Fruit fly (Drosophila melanogaster) whole organism: Measurements from ENCODE around the gene RpS28b.

ENCODE experiments used
- CG8478 ChIP-seq: fragments of >200 bp; optimal IDR thresholded peaks from 2 replicates; lab custom pipeline; 2018; ENCODE audit warnings: inconsistent platforms
- Dll ChIP-seq: fragments of >200 bp; optimal IDR thresholded peaks from 2 replicates; lab custom pipeline; 2017
- EcR ChIP-seq, 2 experiments: fragments of >200 bp; optimal IDR thresholded peaks; 2 replicates each; lab custom pipeline; 2017; ENCODE audit warnings: missing biosample characterization in 2 of 2, missing genetic modification characterization in 2 of 2, missing genetic modification reagents in 2 of 2
- pan ChIP-seq: fragments of >200 bp; optimal IDR thresholded peaks from 2 replicates; lab custom pipeline; 2017
- psq ChIP-seq: fragments of >200 bp; optimal IDR thresholded peaks from 2 replicates; lab custom pipeline; 2017
- usp ChIP-seq: fragments of >200 bp; optimal IDR thresholded peaks from 2 replicates; lab custom pipeline; 2017; ENCODE audit warnings: missing biosample characterization, missing genetic modification characterization, mixed read lengths

Gene RpS28b

DNA sequence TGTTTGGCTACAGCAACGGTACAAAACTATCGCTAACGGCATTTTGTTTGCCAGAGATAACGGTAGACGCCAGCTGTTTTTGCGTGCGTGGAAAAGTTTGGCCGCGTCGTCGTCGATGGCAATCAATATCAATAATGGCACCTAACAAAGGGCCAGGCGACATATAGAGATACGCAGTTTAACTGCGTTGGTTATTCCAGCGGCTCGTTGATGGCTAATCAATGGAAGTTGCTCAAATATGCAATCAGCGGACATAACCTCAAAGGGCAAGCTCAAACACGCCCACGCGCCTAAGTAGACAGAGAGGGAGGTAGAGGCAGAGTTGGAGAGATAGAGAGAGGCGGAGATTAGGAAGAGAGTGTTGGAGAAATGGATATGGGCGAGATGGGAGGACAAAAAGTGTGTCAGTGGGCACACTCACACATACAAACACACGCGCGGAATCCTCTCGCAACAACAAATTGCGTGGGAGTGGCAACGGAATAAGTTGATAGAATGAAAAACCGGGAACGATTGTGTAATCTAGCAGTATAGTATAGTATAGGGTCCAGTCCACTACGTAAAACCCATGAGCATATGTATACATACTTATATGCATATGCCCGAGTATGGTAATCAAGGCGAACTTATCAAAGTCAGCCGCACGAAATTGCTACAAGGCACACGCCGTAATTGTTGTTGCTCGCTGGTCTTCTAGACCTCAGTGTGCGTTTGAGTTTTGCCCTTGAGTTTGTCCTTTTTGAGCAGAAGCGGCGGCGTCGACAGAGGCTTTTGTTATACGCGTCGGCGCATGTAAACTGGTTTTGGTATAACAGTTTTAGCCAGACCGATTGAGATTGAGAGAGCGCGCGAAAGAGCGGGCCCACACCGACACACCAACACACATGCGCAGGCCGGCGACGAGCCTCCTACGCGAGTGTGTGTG is 45.0 kb downstream of the RpS28b start:
- no peak for TF ChIP-seq pan (lab: Kevin White, UChicago)
- no peak for TF ChIP-seq psq (lab: Kevin White, UChicago)
- TF ChIP-seq EcR (GFP tag; optimal IDR thresholded peaks at IDR 0.05; lab: Kevin White, UChicago), result no peak
- no peak for TF ChIP-seq usp
- no peak for TF ChIP-seq Dll (lab: Kevin White, UChicago)
- TF ChIP-seq CG8478 (lab: Kevin White, UChicago), result no peak

DNA sequence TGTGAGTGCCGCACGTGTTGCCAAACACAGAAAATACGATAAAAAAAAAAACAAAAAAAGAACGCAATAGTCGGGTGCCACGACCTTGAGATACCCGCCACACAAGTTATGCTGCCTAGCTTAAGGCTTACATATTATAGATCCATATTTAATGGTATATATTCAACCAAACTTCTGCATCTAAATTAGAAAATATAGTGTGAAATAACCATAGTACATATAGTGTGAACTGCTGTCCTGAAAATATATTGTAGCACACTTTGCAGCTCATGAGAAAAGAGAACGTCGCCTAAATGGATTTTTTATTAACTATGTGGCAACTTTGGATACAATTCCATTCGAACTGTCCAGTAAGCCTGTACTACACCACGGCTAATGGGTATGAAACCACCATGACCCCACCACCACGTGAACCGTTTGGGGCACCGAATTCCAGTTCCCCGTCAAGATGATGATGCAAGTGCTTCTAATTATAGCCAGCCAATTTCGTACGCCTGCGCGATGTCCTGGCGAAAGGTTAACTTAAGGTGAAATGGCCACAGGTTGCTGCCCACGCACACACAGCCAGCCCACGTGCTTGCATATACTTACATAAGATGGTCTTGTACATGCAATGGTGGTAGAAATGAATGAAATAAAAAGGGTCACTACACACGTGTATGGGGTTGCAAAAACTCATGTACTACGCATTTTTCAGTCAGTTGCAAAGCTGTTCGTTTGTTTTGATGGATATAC is 45.8 kb downstream of the RpS28b start:
- TF ChIP-seq usp (no peak), pan (lab: Kevin White, UChicago) (peak; percentile 66), Dll (lab: Kevin White, UChicago) (no peak)

DNA sequence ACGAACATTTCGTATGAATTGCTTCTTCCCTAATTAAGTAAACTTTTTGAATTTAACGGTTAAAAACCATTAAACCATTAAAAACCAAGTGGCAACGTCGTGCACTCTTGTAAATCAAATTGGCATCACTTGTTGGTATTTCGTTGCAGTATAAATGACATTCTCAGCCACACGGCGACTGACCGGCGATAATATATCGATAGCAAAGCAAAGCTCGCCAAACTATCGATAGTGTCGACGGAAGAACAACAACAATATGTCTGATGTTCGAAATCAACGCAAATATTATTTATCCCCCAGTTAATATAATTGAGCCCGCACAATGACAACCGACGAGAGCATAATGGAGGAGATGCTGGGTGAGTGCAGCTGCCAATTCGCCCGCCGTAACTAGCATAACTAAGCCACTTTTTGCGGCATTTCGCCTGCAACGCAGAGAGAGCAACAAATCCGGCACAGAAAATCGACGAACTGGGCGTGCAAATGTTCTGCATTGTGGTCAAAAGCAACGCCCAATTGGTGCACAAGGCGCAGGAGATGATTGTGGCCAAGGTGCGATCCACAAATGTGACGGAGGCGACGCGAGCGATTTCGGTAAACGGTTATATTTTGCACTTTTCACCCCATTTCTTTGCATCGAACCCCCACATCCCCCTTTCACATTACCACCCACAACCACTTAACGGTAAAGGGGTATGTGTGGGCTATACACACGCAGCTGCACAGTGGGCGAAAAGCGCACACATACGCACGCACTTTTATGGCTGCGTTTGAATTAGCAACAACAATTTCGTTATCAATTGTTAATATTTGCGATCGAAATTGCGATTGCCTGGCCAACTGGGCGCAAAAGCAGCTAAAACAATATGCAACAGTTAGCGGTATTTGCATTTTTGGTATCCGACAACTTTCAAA is 46.7 kb downstream of the RpS28b start, which contains the start of gene Gga:
Gene Gga (plus strand): TSS at position 213 of the 915 bp plus-strand sequence.
- TF ChIP-seq usp, result no peak
- no peak for TF ChIP-seq pan (lab: Kevin White, UChicago)
- TF ChIP-seq psq (lab: Kevin White, UChicago), result no peak
- TF ChIP-seq Dll (lab: Kevin White, UChicago), result no peak
- TF ChIP-seq EcR (GFP tag; optimal IDR thresholded peaks at IDR 0.05; lab: Kevin White, UChicago), result no peak
- TF ChIP-seq CG8478 (lab: Kevin White, UChicago), result no peak
